Worm (Caenorhabditis elegans): ENCODE data around the gene cat-1.

Gene cat-1

ce11 chrX:5728956-5729467 is 18.5 kb upstream of the cat-1 start:
- TF ChIP-seq fos-1 (tag; optimal IDR thresholded peaks at IDR 0.05) (no peak), nhr-43 (tag; optimal IDR thresholded peaks at IDR 0.05; ENCODE audit: poor library complexity, severe bottlenecking) (no peak), eor-1 (tag; optimal IDR thresholded peaks at IDR 0.05) (no peak), ceh-16 (tag; optimal IDR thresholded peaks at IDR 0.05) (no peak), egl-27 (tag; optimal IDR thresholded peaks at IDR 0.05) (no peak), unc-62 (GFP tag; optimal IDR thresholded peaks at IDR 0.05) (peak; percentile 11), unc-39 (tag; optimal IDR thresholded peaks at IDR 0.05) (no peak), zag-1 (tag; optimal IDR thresholded peaks at IDR 0.05) (peak; percentile 63), lin-15B (tag; optimal IDR thresholded peaks at IDR 0.05) (peak; percentile 10), ceh-9 (tag; optimal IDR thresholded peaks at IDR 0.05) (no peak), egl-5 (tag; optimal IDR thresholded peaks at IDR 0.05) (no peak), elt-3 (tag; optimal IDR thresholded peaks at IDR 0.05) (no peak), nhr-237 (tag; optimal IDR thresholded peaks at IDR 0.05) (no peak), elt-2 (tag; optimal IDR thresholded peaks at IDR 0.05) (no peak), nhr-67 (tag; optimal IDR thresholded peaks at IDR 0.05) (no peak), nhr-11 (tag; optimal IDR thresholded peaks at IDR 0.05) (peak; percentile 16), nhr-76 (tag; optimal IDR thresholded peaks at IDR 0.05) (no peak), ztf-11 (tag; optimal IDR thresholded peaks at IDR 0.05) (no peak), snpc-4 (tag; optimal IDR thresholded peaks at IDR 0.05) (no peak), mdl-1 (tag; optimal IDR thresholded peaks at IDR 0.05) (peak; percentile 64), nhr-23 (tag; optimal IDR thresholded peaks at IDR 0.05) (no peak), daf-12 (tag; optimal IDR thresholded peaks at IDR 0.05) (no peak), nhr-77 (tag; optimal IDR thresholded peaks at IDR 0.05) (no peak), lin-39 (tag; optimal IDR thresholded peaks at IDR 0.05) (peak; percentile 76), nfya-1 (tag; optimal IDR thresholded peaks at IDR 0.05; ENCODE audit: insufficient read depth) (peak; percentile 84), nhr-25 (tag; optimal IDR thresholded peaks at IDR 0.05) (no peak), ztf-4 (tag; optimal IDR thresholded peaks at IDR 0.05) (no peak), tbx-2 (tag; optimal IDR thresholded peaks at IDR 0.05) (peak; percentile 62), ama-1 (optimal IDR thresholded peaks at IDR 0.05) (no peak), ceh-82 (tag; optimal IDR thresholded peaks at IDR 0.05) (no peak), sea-2 (GFP tag; optimal IDR thresholded peaks at IDR 0.05) (no peak), mml-1 (tag; optimal IDR thresholded peaks at IDR 0.05) (no peak), pha-4 (tag; optimal IDR thresholded peaks at IDR 0.05) (peak; percentile 39), nhr-12 (tag; optimal IDR thresholded peaks at IDR 0.05) (no peak), fkh-10 (GFP tag; optimal IDR thresholded peaks at IDR 0.05) (peak; percentile 93), R02D3.7 (tag; optimal IDR thresholded peaks at IDR 0.05) (no peak), jun-1 (tag; optimal IDR thresholded peaks at IDR 0.05) (peak; percentile 48), ceh-28 (tag; optimal IDR thresholded peaks at IDR 0.05) (no peak), pqm-1 (tag; optimal IDR thresholded peaks at IDR 0.05) (no peak), hmg-11 (tag; optimal IDR thresholded peaks at IDR 0.05) (peak; percentile 80), aly-2 (tag; optimal IDR thresholded peaks at IDR 0.05) (no peak), nhr-28 (tag; optimal IDR thresholded peaks at IDR 0.05) (no peak), fkh-2 (tag; optimal IDR thresholded peaks at IDR 0.05) (no peak), elt-1 (tag; optimal IDR thresholded peaks at IDR 0.05) (no peak), skn-1 (tag; optimal IDR thresholded peaks at IDR 0.05) (peak; percentile 37)

ce11 chrX:5726160-5726559 is 15.6 kb upstream of the cat-1 start:
- no peak for TF ChIP-seq egl-5 (tag; optimal IDR thresholded peaks at IDR 0.05)
- TF ChIP-seq nfya-1 (tag; optimal IDR thresholded peaks at IDR 0.05; ENCODE audit: insufficient read depth), result no peak

All from whole organism, L3 larva.